Worm (Caenorhabditis elegans) whole organism, mixed stage, embryonic: ENCODE data around the gene R193.2.

ENCODE experiments used
- M03D4.4 ChIP-seq: sonication (generic microtip); optimal IDR thresholded peaks from 2 replicates; lab custom pipeline; 2017; ENCODE audit warnings: mild to moderate bottlenecking, missing genetic modification characterization, missing compliant biosample characterization
- bed-3 ChIP-seq: fragments of 200-800 bp; sonication (Bioruptor generic); optimal IDR thresholded peaks from 3 replicates; lab custom pipeline; 2018; ENCODE audit warnings: mild to moderate bottlenecking, missing genetic modification characterization, moderate library complexity, missing compliant biosample characterization
- blmp-1 ChIP-seq: fragments of 150-350 bp; optimal IDR thresholded peaks from 2 replicates; lab custom pipeline; 2014; ENCODE audit warnings: missing biosample characterization, missing genetic modification characterization
- ceh-39 ChIP-seq: fragments of 150-350 bp; optimal IDR thresholded peaks from 2 replicates; lab custom pipeline; 2014; ENCODE audit warnings: missing biosample characterization, missing genetic modification characterization
- ces-1 ChIP-seq: fragments of 150-350 bp; optimal IDR thresholded peaks from 2 replicates; lab custom pipeline; 2014; ENCODE audit warnings: missing biosample characterization, missing genetic modification reagents, missing genetic modification characterization
- cnd-1 ChIP-seq: fragments of 200-800 bp; sonication (Bioruptor generic); optimal IDR thresholded peaks from 2 replicates; lab custom pipeline; 2018; ENCODE audit warnings: mild to moderate bottlenecking, missing genetic modification characterization, missing compliant biosample characterization
- drap-1 ChIP-seq: fragments of 200-800 bp; sonication (Bioruptor generic); optimal IDR thresholded peaks from 3 replicates; lab custom pipeline; 2018; ENCODE audit warnings: mild to moderate bottlenecking, missing genetic modification characterization, missing compliant biosample characterization
- elt-1 ChIP-seq: sonication (generic microtip); optimal IDR thresholded peaks from 2 replicates; lab custom pipeline; 2017; ENCODE audit warnings: missing genetic modification characterization, mild to moderate bottlenecking, missing compliant biosample characterization, antibody characterized with exemption, moderate library complexity, borderline replicate concordance; ENCODE audit not compliant: insufficient read depth
- elt-3 ChIP-seq: fragments of 150-350 bp; optimal IDR thresholded peaks from 2 replicates; lab custom pipeline; 2014; ENCODE audit warnings: missing biosample characterization, missing genetic modification characterization
- flh-1 ChIP-seq: fragments of 200-800 bp; sonication (Bioruptor generic); optimal IDR thresholded peaks from 2 replicates; lab custom pipeline; 2018; ENCODE audit warnings: mild to moderate bottlenecking, missing genetic modification characterization, moderate library complexity, missing compliant biosample characterization
- ham-2 ChIP-seq: fragments of 200-800 bp; sonication (Bioruptor generic); optimal IDR thresholded peaks from 2 replicates; lab custom pipeline; 2018; ENCODE audit warnings: mild to moderate bottlenecking, missing genetic modification characterization, missing compliant biosample characterization
- hlh-1 ChIP-seq: fragments of 150-350 bp; optimal IDR thresholded peaks from 2 replicates; lab custom pipeline; 2014; ENCODE audit warnings: missing biosample characterization, missing genetic modification reagents, missing genetic modification characterization
- lin-13 ChIP-seq: fragments of 150-350 bp; optimal IDR thresholded peaks from 2 replicates; lab custom pipeline; 2014; ENCODE audit warnings: missing biosample characterization, missing genetic modification characterization
- lin-32 ChIP-seq: fragments of 200-800 bp; sonication (Bioruptor generic); optimal IDR thresholded peaks from 2 replicates; lab custom pipeline; 2018; ENCODE audit warnings: mild to moderate bottlenecking, missing genetic modification characterization, missing compliant biosample characterization
- lsy-2 ChIP-seq: fragments of 150-350 bp; optimal IDR thresholded peaks from 2 replicates; lab custom pipeline; 2014; ENCODE audit warnings: missing biosample characterization, missing genetic modification characterization
- mab-5 ChIP-seq: fragments of 150-350 bp; optimal IDR thresholded peaks from 2 replicates; lab custom pipeline; 2014; ENCODE audit warnings: missing biosample characterization, missing genetic modification characterization
- mep-1 ChIP-seq: fragments of 150-350 bp; optimal IDR thresholded peaks from 2 replicates; lab custom pipeline; 2017; ENCODE audit warnings: missing biosample characterization, missing genetic modification reagents, missing genetic modification characterization, inconsistent platforms
- mls-2 ChIP-seq: sonication (generic microtip); optimal IDR thresholded peaks from 2 replicates; lab custom pipeline; 2016; ENCODE audit warnings: mild to moderate bottlenecking, missing genetic modification characterization, moderate library complexity, missing compliant biosample characterization
- nhr-12 ChIP-seq: fragments of 150-350 bp; optimal IDR thresholded peaks from 2 replicates; lab custom pipeline; 2014; ENCODE audit warnings: missing biosample characterization, missing genetic modification characterization
- nhr-2 ChIP-seq: fragments of 150-350 bp; optimal IDR thresholded peaks from 2 replicates; lab custom pipeline; 2014; ENCODE audit warnings: missing biosample characterization, missing genetic modification characterization
- nhr-237 ChIP-seq: fragments of 150-350 bp; optimal IDR thresholded peaks from 2 replicates; lab custom pipeline; 2014; ENCODE audit warnings: missing biosample characterization, missing genetic modification characterization
- nhr-28 ChIP-seq: fragments of 150-350 bp; optimal IDR thresholded peaks from 2 replicates; lab custom pipeline; 2014; ENCODE audit warnings: missing biosample characterization, missing genetic modification characterization
- sem-2 ChIP-seq: fragments of 200-800 bp; sonication (Bioruptor generic); optimal IDR thresholded peaks from 2 replicates; lab custom pipeline; 2018; ENCODE audit warnings: mild to moderate bottlenecking, missing genetic modification characterization, missing compliant biosample characterization
- sptf-1 ChIP-seq: sonication (generic microtip); optimal IDR thresholded peaks from 2 replicates; lab custom pipeline; 2017; ENCODE audit warnings: mild to moderate bottlenecking, missing genetic modification characterization, moderate library complexity, missing compliant biosample characterization
- unc-120 ChIP-seq: sonication (generic microtip); optimal IDR thresholded peaks from 2 replicates; lab custom pipeline; 2017; ENCODE audit warnings: missing genetic modification characterization, missing compliant biosample characterization; ENCODE audit not compliant: poor library complexity, severe bottlenecking
- unc-39 ChIP-seq: fragments of 150-350 bp; optimal IDR thresholded peaks from 2 replicates; lab custom pipeline; 2014; ENCODE audit warnings: missing biosample characterization, missing genetic modification characterization
- unc-62 ChIP-seq: fragments of 150-350 bp; optimal IDR thresholded peaks from 2 replicates; lab custom pipeline; 2014; ENCODE audit warnings: missing biosample characterization, missing genetic modification reagents, missing genetic modification characterization
- zip-8 ChIP-seq: fragments of 150-350 bp; optimal IDR thresholded peaks from 2 replicates; lab custom pipeline; 2014; ENCODE audit warnings: missing biosample characterization, missing genetic modification characterization
- ztf-11 ChIP-seq: fragments of 150-350 bp; optimal IDR thresholded peaks from 2 replicates; lab custom pipeline; 2014; ENCODE audit warnings: missing biosample characterization, missing genetic modification characterization

R193.2 gene

ce11 chrX:1181271-1181958 is 33.0 kb upstream of the R193.2 start:
- no peak for TF ChIP-seq hlh-1
- peak; percentile 52 for TF ChIP-seq ces-1

- TF ChIP-seq mab-5 (tag; lab: Kevin White, UChicago) (no peak), lin-13 (tag; lab: Kevin White, UChicago) (no peak), mep-1 (tag; lab: Kevin White, UChicago) (no peak), sptf-1 (tag; lab: Kevin White, UChicago) (no peak), nhr-28 (no peak), nhr-12 (tag; lab: Kevin White, UChicago) (no peak), ces-1 (no peak), lin-32 (GFP tag; lab: Kevin White, UChicago) (no peak), mls-2 (tag; lab: Kevin White, UChicago) (no peak), nhr-2 (tag; lab: Kevin White, UChicago) (no peak), elt-1 (tag; lab: Kevin White, UChicago) (no peak)
These were observed 31.6 kb upstream of the R193.2 start, which contains the start of gene hot-8 for ce11 chrX:1179984-1180383. TSS of gene hot-8 (plus strand) at chrX:1180284.

DNA sequence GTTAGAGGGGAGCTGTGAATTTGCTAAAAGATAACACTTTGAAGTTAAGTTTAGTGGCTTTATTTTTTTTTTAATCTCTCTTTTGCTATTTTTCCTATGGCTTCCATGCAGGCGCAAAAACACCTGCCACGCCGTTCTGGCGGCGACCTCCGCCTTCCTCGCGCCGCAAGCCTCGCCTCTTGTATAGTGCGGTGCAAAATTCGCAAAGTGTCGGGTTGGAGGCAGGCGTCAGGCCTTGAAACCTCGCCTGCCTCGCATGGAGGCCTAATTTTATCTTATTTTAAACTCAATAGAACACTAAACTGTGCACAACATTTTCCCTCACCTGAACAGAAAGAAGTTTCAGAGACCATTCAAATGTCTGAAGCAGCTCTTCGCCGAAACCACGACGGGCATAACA is 23.6 kb upstream of the R193.2 start:
- TF ChIP-seq lsy-2 (no peak), unc-62 (GFP tag; lab: Kevin White, UChicago) (no peak), bed-3 (GFP tag; lab: Kevin White, UChicago) (no peak), unc-120 (tag; lab: Kevin White, UChicago) (no peak), nhr-12 (tag; lab: Kevin White, UChicago) (no peak), flh-1 (GFP tag; lab: Kevin White, UChicago) (no peak), elt-3 (tag; lab: Kevin White, UChicago) (no peak), mab-5 (tag; lab: Kevin White, UChicago) (no peak), unc-39 (tag; lab: Kevin White, UChicago) (no peak), ham-2 (GFP tag; lab: Kevin White, UChicago) (no peak)

- TF ChIP-seq drap-1 (GFP tag; lab: Kevin White, UChicago): no peak
- TF ChIP-seq elt-3 (tag; lab: Kevin White, UChicago): no peak
- TF ChIP-seq M03D4.4 (tag; lab: Kevin White, UChicago): no peak
- TF ChIP-seq lin-32 (GFP tag; lab: Kevin White, UChicago): no peak
- no peak for TF ChIP-seq bed-3 (GFP tag; lab: Kevin White, UChicago)
- no peak for TF ChIP-seq flh-1 (GFP tag; lab: Kevin White, UChicago)
- TF ChIP-seq unc-120 (tag; lab: Kevin White, UChicago): no peak
- no peak for TF ChIP-seq ceh-39
- no peak for TF ChIP-seq elt-1 (tag; lab: Kevin White, UChicago)
- TF ChIP-seq sptf-1 (tag; lab: Kevin White, UChicago): no peak
- no peak for TF ChIP-seq mab-5 (tag; lab: Kevin White, UChicago)
- no peak for TF ChIP-seq mls-2 (tag; lab: Kevin White, UChicago)
- TF ChIP-seq nhr-2 (tag; lab: Kevin White, UChicago): no peak
- no peak for TF ChIP-seq ces-1
- no peak for TF ChIP-seq lsy-2
- no peak for TF ChIP-seq nhr-237 (tag; lab: Kevin White, UChicago)
- no peak for TF ChIP-seq mep-1 (tag; lab: Kevin White, UChicago)
- TF ChIP-seq, all 35 proteins: peak for 0
These were observed 23.2 kb upstream of the R193.2 start for ce11 chrX:1171617-1172016.

ce11 chrX:1167234-1167633 is 18.8 kb upstream of the R193.2 start:
- TF ChIP-seq unc-120 (tag; lab: Kevin White, UChicago) (peak; percentile 11), nhr-2 (tag; lab: Kevin White, UChicago) (no peak)

DNA sequence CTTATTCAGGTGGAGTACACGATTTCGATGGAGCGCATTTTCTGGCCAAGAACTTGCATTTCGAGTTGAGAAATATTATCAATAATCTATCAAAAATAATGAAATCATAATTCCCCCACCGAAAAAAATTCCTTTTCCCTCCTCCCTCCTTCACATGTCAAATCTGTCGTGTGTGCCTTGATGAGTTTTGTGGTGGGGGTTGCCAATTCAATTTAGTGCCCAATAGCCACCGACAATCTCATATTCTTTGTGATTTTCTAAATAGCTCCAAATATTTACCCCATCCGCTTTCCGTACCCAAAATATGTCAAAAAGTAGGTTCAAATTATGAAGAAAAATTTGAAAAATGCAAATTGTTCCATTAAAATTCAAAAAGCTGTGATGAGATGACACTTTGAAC is 13.6 kb upstream of the R193.2 start, which contains the start of gene tmc-1:
tmc-1 (plus strand) TSS at position 189 of the 400 bp plus-strand sequence.
- peak; percentile 61 for TF ChIP-seq ces-1
- no peak for TF ChIP-seq sem-2
- TF ChIP-seq, all 35 proteins: peak for 1

DNA sequence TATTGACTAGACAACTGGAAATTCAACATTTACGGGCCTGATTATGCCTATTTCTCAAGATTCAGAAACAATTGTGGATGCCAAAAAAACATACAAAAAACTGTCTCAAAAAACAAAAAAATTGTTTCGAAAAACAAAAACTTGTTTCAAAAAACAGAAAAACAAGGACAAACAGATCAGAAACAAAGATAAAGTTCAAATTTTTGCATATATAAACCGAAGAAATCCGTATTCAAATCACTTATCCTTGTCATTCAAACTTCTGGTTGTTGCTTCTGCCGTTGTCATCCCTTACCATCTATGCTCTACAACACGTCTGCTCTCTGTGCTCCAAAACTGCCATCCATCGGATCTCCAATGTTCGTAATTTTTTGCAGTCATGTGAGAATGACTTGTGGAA is 6.3 kb upstream of the R193.2 start, which contains the start of gene R193.1:
R193.1 (plus strand) TSS at position 301 of the 400 bp plus-strand sequence.
- no peak for TF ChIP-seq nhr-237 (tag; lab: Kevin White, UChicago)
- TF ChIP-seq zip-8: no peak
- no peak for TF ChIP-seq cnd-1 (tag; lab: Kevin White, UChicago)
- no peak for TF ChIP-seq blmp-1 (tag; lab: Kevin White, UChicago)
- TF ChIP-seq mep-1 (tag; lab: Kevin White, UChicago): no peak
- no peak for TF ChIP-seq ces-1
- no peak for TF ChIP-seq nhr-2 (tag; lab: Kevin White, UChicago)
- TF ChIP-seq ztf-11 (tag; lab: Kevin White, UChicago): no peak
- TF ChIP-seq ham-2 (GFP tag; lab: Kevin White, UChicago): no peak
- TF ChIP-seq unc-62 (GFP tag; lab: Kevin White, UChicago): no peak
- TF ChIP-seq, all 35 proteins: peak for 0
